Fruit fly (Drosophila melanogaster) whole organism, wandering third instar larva: ENCODE results near the gene CG11986.

Experiments
- Abd-B ChIP-seq: fragments of >200 bp; optimal IDR thresholded peaks from 2 replicates; lab custom pipeline; 2017; ENCODE audit warnings: missing biosample characterization, missing genetic modification characterization
- CG32264 ChIP-seq: fragments of 200-800 bp; sonication (Bioruptor generic); optimal IDR thresholded peaks from 2 replicates; lab custom pipeline; 2016; ENCODE audit warnings: missing biosample characterization, missing genetic modification characterization
- CG9705 ChIP-seq: fragments of 200-800 bp; sonication (Bioruptor generic); optimal IDR thresholded peaks from 2 replicates; lab custom pipeline; 2018; ENCODE audit warnings: missing biosample characterization, mild to moderate bottlenecking, missing genetic modification characterization
- Dif ChIP-seq: fragments of 200-275, 200-300 bp; sonication (Bioruptor generic); optimal IDR thresholded peaks from 2 replicates; lab custom pipeline; 2018; ENCODE audit warnings: missing biosample characterization, missing genetic modification characterization; ENCODE audit not compliant: partially characterized antibody
- HLH106 ChIP-seq: fragments of 200-800 bp; optimal IDR thresholded peaks from 3 replicates; lab custom pipeline; 2019; ENCODE audit warnings: missing biosample characterization, mild to moderate bottlenecking, missing genetic modification characterization, moderate library complexity
- Hnf4 ChIP-seq: fragments of 200-800 bp; sonication (Bioruptor generic); optimal IDR thresholded peaks from 2 replicates; lab custom pipeline; 2016; ENCODE audit warnings: missing biosample characterization, mild to moderate bottlenecking, missing genetic modification characterization
- Hr78 ChIP-seq: fragments of >200 bp; optimal IDR thresholded peaks from 2 replicates; lab custom pipeline; 2017; ENCODE audit warnings: missing biosample characterization, missing genetic modification characterization
- Hr83 ChIP-seq: fragments of 200-300 bp; sonication (Bioruptor generic); optimal IDR thresholded peaks from 2 replicates; lab custom pipeline; 2016; ENCODE audit warnings: missing biosample characterization, mild to moderate bottlenecking, missing genetic modification characterization, moderate library complexity; ENCODE audit not compliant: poor library complexity, severe bottlenecking
- Jra ChIP-seq: sonication (Bioruptor generic); optimal IDR thresholded peaks from 2 replicates; lab custom pipeline; 2016; ENCODE audit warnings: missing biosample characterization, missing genetic modification characterization
- Mio ChIP-seq: sonication (Bioruptor generic); optimal IDR thresholded peaks from 2 replicates; lab custom pipeline; 2016; ENCODE audit warnings: missing biosample characterization, missing genetic modification characterization
- Myc ChIP-seq: fragments of >200 bp; optimal IDR thresholded peaks from 2 replicates; lab custom pipeline; 2017
- OdsH ChIP-seq: fragments of 200-800 bp; sonication (Bioruptor generic); optimal IDR thresholded peaks from 2 replicates; lab custom pipeline; 2016; ENCODE audit warnings: missing biosample characterization, mild to moderate bottlenecking, missing genetic modification characterization
- Sp1 ChIP-seq: fragments of 200-800 bp; sonication (Bioruptor generic); optimal IDR thresholded peaks from 3 replicates; lab custom pipeline; 2019; ENCODE audit warnings: missing biosample characterization, mild to moderate bottlenecking, missing genetic modification characterization, moderate library complexity
- Vsx2 ChIP-seq: fragments of 200-300, 225-300 bp; sonication (Bioruptor generic); optimal IDR thresholded peaks from 2 replicates; lab custom pipeline; 2018; ENCODE audit warnings: missing biosample characterization, missing genetic modification characterization; ENCODE audit not compliant: partially characterized antibody
- br ChIP-seq: fragments of 200-800 bp; sonication (Bioruptor generic); optimal IDR thresholded peaks from 2 replicates; lab custom pipeline; 2016; ENCODE audit warnings: missing biosample characterization, missing genetic modification characterization
- brk ChIP-seq: fragments of 200-800 bp; sonication (Bioruptor generic); optimal IDR thresholded peaks from 2 replicates; lab custom pipeline; 2016; ENCODE audit warnings: missing biosample characterization, mild to moderate bottlenecking, missing genetic modification characterization
- dl ChIP-seq, 2 experiments: fragments of 175-275, 200-275 bp in 1 of 2; fragments of 200-275 bp in 1 of 2; sonication (Bioruptor generic); optimal IDR thresholded peaks; lab custom pipeline; 2018; ENCODE audit warnings: mild to moderate bottlenecking in 2 of 2, missing biosample characterization in 2 of 2, missing genetic modification characterization in 2 of 2, moderate library complexity in 2 of 2; ENCODE audit not compliant: partially characterized antibody in 2 of 2, insufficient read depth in 1 of 2
- dmrt93B ChIP-seq: fragments of 200-800 bp; sonication (Bioruptor generic); optimal IDR thresholded peaks from 2 replicates; lab custom pipeline; 2018; ENCODE audit warnings: missing biosample characterization, mild to moderate bottlenecking, missing genetic modification characterization
- dsf ChIP-seq: sonication (Bioruptor generic); optimal IDR thresholded peaks from 2 replicates; lab custom pipeline; 2016; ENCODE audit warnings: missing biosample characterization, missing genetic modification characterization, borderline replicate concordance
- ey ChIP-seq: fragments of 200-800 bp; sonication (Bioruptor generic); optimal IDR thresholded peaks from 2 replicates; lab custom pipeline; 2016; ENCODE audit warnings: missing biosample characterization, missing genetic modification characterization
- foxo ChIP-seq, 2 experiments: fragments of 200-800 bp; sonication (Bioruptor generic); optimal IDR thresholded peaks; 2 replicates in 1 of 2; 3 replicates in 1 of 2; lab custom pipeline; 2016 to 2017; ENCODE audit warnings: missing biosample characterization in 2 of 2, missing genetic modification characterization in 2 of 2
- fru ChIP-seq: fragments of 200-800 bp; sonication (Bioruptor generic); optimal IDR thresholded peaks from 3 replicates; lab custom pipeline; 2016; ENCODE audit warnings: missing biosample characterization, mild to moderate bottlenecking, missing genetic modification characterization
- h ChIP-seq: fragments of 200-800 bp; sonication (Bioruptor generic); optimal IDR thresholded peaks from 3 replicates; lab custom pipeline; 2016; ENCODE audit warnings: missing biosample characterization, mild to moderate bottlenecking, missing genetic modification characterization
- jim ChIP-seq: fragments of 175-275, 200-325 bp; sonication (Bioruptor generic); optimal IDR thresholded peaks from 2 replicates; lab custom pipeline; 2016; ENCODE audit warnings: missing biosample characterization, mild to moderate bottlenecking, missing genetic modification characterization
- lola ChIP-seq: fragments of >200 bp; optimal IDR thresholded peaks from 2 replicates; lab custom pipeline; 2017; ENCODE audit warnings: missing biosample characterization, missing genetic modification characterization
- psq ChIP-seq: fragments of 200-800 bp; sonication (Bioruptor generic); optimal IDR thresholded peaks from 3 replicates; lab custom pipeline; 2017; ENCODE audit warnings: missing biosample characterization, mild to moderate bottlenecking, missing genetic modification characterization, moderate library complexity
- rgr ChIP-seq: fragments of 200-800 bp; sonication (Bioruptor generic); optimal IDR thresholded peaks from 3 replicates; lab custom pipeline; 2016; ENCODE audit warnings: missing biosample characterization, mild to moderate bottlenecking, missing genetic modification characterization
- sage ChIP-seq: fragments of 200-800 bp; sonication (Bioruptor generic); optimal IDR thresholded peaks from 2 replicates; lab custom pipeline; 2016; ENCODE audit warnings: missing biosample characterization, mild to moderate bottlenecking, missing genetic modification characterization
- sv ChIP-seq: fragments of 200-800 bp; sonication (Bioruptor generic); optimal IDR thresholded peaks from 3 replicates; lab custom pipeline; 2016; ENCODE audit warnings: missing biosample characterization, missing genetic modification characterization
- tai ChIP-seq: sonication (Bioruptor generic); optimal IDR thresholded peaks from 2 replicates; lab custom pipeline; 2016; ENCODE audit warnings: missing biosample characterization, missing genetic modification characterization
- usp ChIP-seq: fragments of >200 bp; optimal IDR thresholded peaks from 2 replicates; lab custom pipeline; 2017; ENCODE audit warnings: missing biosample characterization, missing genetic modification characterization
- woc ChIP-seq: sonication (Bioruptor generic); optimal IDR thresholded peaks from 2 replicates; lab custom pipeline; 2016; ENCODE audit warnings: missing biosample characterization, mild to moderate bottlenecking, missing genetic modification characterization

Gene CG11986

dm6 chr3R:9056409-9057031, 41.3 kb downstream of the CG11986 start:
- no peak for TF ChIP-seq psq (GFP tag; lab: Kevin White, UChicago)
- TF ChIP-seq OdsH = no peak
- peak; percentile 60 for TF ChIP-seq jim (GFP tag; lab: Kevin White, UChicago)
- TF ChIP-seq dl (GFP tag; optimal IDR thresholded peaks at IDR 0.05; lab: Kevin White, UChicago; ENCODE audit: insufficient read depth in 1 of 2, partially characterized antibody in 2 of 2) = peak; percentile 52 to 53
- no peak for TF ChIP-seq Hr78
- peak; percentile 81 for TF ChIP-seq Dif (GFP tag; lab: Kevin White, UChicago)
- no peak for TF ChIP-seq lola
- peak; percentile 69 for TF ChIP-seq Vsx2 (GFP tag; lab: Kevin White, UChicago)
- TF ChIP-seq Mio (GFP tag; lab: Kevin White, UChicago) = no peak
- peak; percentile 51 for TF ChIP-seq Hr83 (GFP tag; lab: Kevin White, UChicago)
- no peak for TF ChIP-seq Sp1
- peak; percentile 29 for TF ChIP-seq h
- no peak for TF ChIP-seq Abd-B (GFP tag; lab: Kevin White, UChicago)
- TF ChIP-seq usp (GFP tag; lab: Kevin White, UChicago) = no peak

- TF ChIP-seq dl (GFP tag; optimal IDR thresholded peaks at IDR 0.05; lab: Kevin White, UChicago; ENCODE audit: insufficient read depth in 1 of 2, partially characterized antibody in 2 of 2) = peak; percentile 28 to 89
- TF ChIP-seq Vsx2 (GFP tag; lab: Kevin White, UChicago) = peak; percentile 73
- peak; percentile 91 for TF ChIP-seq Dif (GFP tag; lab: Kevin White, UChicago)
- no peak for TF ChIP-seq Mio (GFP tag; lab: Kevin White, UChicago)
- TF ChIP-seq br = no peak
- TF ChIP-seq, all 38 proteins: peak for 3
Measured at dm6 chr3R:9057032-9057397, 41.8 kb downstream of the CG11986 start.

dm6 chr3R:9057398-9058058, 42.3 kb downstream of the CG11986 start:
- TF ChIP-seq Hr78 (no peak), rgr (GFP tag; lab: Kevin White, UChicago) (peak; percentile 95), foxo (GFP tag; optimal IDR thresholded peaks at IDR 0.05; lab: Kevin White, UChicago) (peak in 1 of 2 experiments; percentile 94), psq (GFP tag; lab: Kevin White, UChicago) (peak; percentile 92), fru (GFP tag; lab: Kevin White, UChicago) (peak; percentile 91), OdsH (peak; percentile 96), dsf (GFP tag; lab: Kevin White, UChicago) (peak; percentile 81), Hr83 (GFP tag; lab: Kevin White, UChicago) (peak; percentile 28), brk (no peak), HLH106 (tag; lab: Kevin White, UChicago) (peak; percentile 96), Myc (no peak), CG9705 (GFP tag; lab: Kevin White, UChicago) (peak; percentile 72), dmrt93B (GFP tag; lab: Kevin White, UChicago) (peak; percentile 81), Abd-B (GFP tag; lab: Kevin White, UChicago) (no peak), sage (peak; percentile 77), Vsx2 (GFP tag; lab: Kevin White, UChicago) (peak; percentile 96), usp (GFP tag; lab: Kevin White, UChicago) (no peak), ey (peak; percentile 79), Mio (GFP tag; lab: Kevin White, UChicago) (no peak), woc (peak; percentile 73), tai (GFP tag; lab: Kevin White, UChicago) (no peak), Sp1 (peak; percentile 97), CG32264 (peak; percentile 21), Jra (GFP tag; lab: Kevin White, UChicago) (peak; percentile 84), sv (GFP tag; lab: Kevin White, UChicago) (peak; percentile 63), br (peak; percentile 84), h (peak; percentile 90), Dif (GFP tag; lab: Kevin White, UChicago) (peak; percentile 93), dl (GFP tag; optimal IDR thresholded peaks at IDR 0.05; lab: Kevin White, UChicago; ENCODE audit: insufficient read depth in 1 of 2, partially characterized antibody in 2 of 2) (peak; percentile 83 to 90), Hnf4 (GFP tag; lab: Kevin White, UChicago) (peak; percentile 91)
